Worm (Caenorhabditis elegans) whole organism, mixed stage, embryonic: ENCODE results near the gene C55C3.73.

Source experiments
- bed-3 ChIP-seq: fragments of 200-800 bp; sonication (Bioruptor generic); optimal IDR thresholded peaks from 3 replicates; lab custom pipeline; 2018; ENCODE audit warnings: mild to moderate bottlenecking, missing genetic modification characterization, moderate library complexity, missing compliant biosample characterization
- ceh-39 ChIP-seq: fragments of 150-350 bp; optimal IDR thresholded peaks from 2 replicates; lab custom pipeline; 2014; ENCODE audit warnings: missing biosample characterization, missing genetic modification characterization
- ceh-43 ChIP-seq: fragments of 200-800 bp; sonication (Bioruptor generic); optimal IDR thresholded peaks from 2 replicates; lab custom pipeline; 2018; ENCODE audit warnings: mild to moderate bottlenecking, missing genetic modification characterization, moderate library complexity, missing compliant biosample characterization
- ceh-83 ChIP-seq: fragments of 200-800 bp; sonication (Bioruptor generic); optimal IDR thresholded peaks from 2 replicates; lab custom pipeline; 2018; ENCODE audit warnings: mild to moderate bottlenecking, missing genetic modification characterization, missing compliant biosample characterization
- ces-1 ChIP-seq: fragments of 150-350 bp; optimal IDR thresholded peaks from 2 replicates; lab custom pipeline; 2014; ENCODE audit warnings: missing biosample characterization, missing genetic modification reagents, missing genetic modification characterization
- cnd-1 ChIP-seq: fragments of 200-800 bp; sonication (Bioruptor generic); optimal IDR thresholded peaks from 2 replicates; lab custom pipeline; 2018; ENCODE audit warnings: mild to moderate bottlenecking, missing genetic modification characterization, missing compliant biosample characterization
- drap-1 ChIP-seq: fragments of 200-800 bp; sonication (Bioruptor generic); optimal IDR thresholded peaks from 3 replicates; lab custom pipeline; 2018; ENCODE audit warnings: mild to moderate bottlenecking, missing genetic modification characterization, missing compliant biosample characterization
- elt-1 ChIP-seq: sonication (generic microtip); optimal IDR thresholded peaks from 2 replicates; lab custom pipeline; 2017; ENCODE audit warnings: missing genetic modification characterization, mild to moderate bottlenecking, missing compliant biosample characterization, antibody characterized with exemption, moderate library complexity, borderline replicate concordance; ENCODE audit not compliant: insufficient read depth
- flh-1 ChIP-seq: fragments of 200-800 bp; sonication (Bioruptor generic); optimal IDR thresholded peaks from 2 replicates; lab custom pipeline; 2018; ENCODE audit warnings: mild to moderate bottlenecking, missing genetic modification characterization, moderate library complexity, missing compliant biosample characterization
- ham-2 ChIP-seq: fragments of 200-800 bp; sonication (Bioruptor generic); optimal IDR thresholded peaks from 2 replicates; lab custom pipeline; 2018; ENCODE audit warnings: mild to moderate bottlenecking, missing genetic modification characterization, missing compliant biosample characterization
- hlh-1 ChIP-seq: fragments of 150-350 bp; optimal IDR thresholded peaks from 2 replicates; lab custom pipeline; 2014; ENCODE audit warnings: missing biosample characterization, missing genetic modification reagents, missing genetic modification characterization
- lin-13 ChIP-seq: fragments of 150-350 bp; optimal IDR thresholded peaks from 2 replicates; lab custom pipeline; 2014; ENCODE audit warnings: missing biosample characterization, missing genetic modification characterization
- lin-32 ChIP-seq: fragments of 200-800 bp; sonication (Bioruptor generic); optimal IDR thresholded peaks from 2 replicates; lab custom pipeline; 2018; ENCODE audit warnings: mild to moderate bottlenecking, missing genetic modification characterization, missing compliant biosample characterization
- lsy-2 ChIP-seq: fragments of 150-350 bp; optimal IDR thresholded peaks from 2 replicates; lab custom pipeline; 2014; ENCODE audit warnings: missing biosample characterization, missing genetic modification characterization
- mab-5 ChIP-seq: fragments of 150-350 bp; optimal IDR thresholded peaks from 2 replicates; lab custom pipeline; 2014; ENCODE audit warnings: missing biosample characterization, missing genetic modification characterization
- mep-1 ChIP-seq: fragments of 150-350 bp; optimal IDR thresholded peaks from 2 replicates; lab custom pipeline; 2017; ENCODE audit warnings: missing biosample characterization, missing genetic modification reagents, missing genetic modification characterization, inconsistent platforms
- mls-2 ChIP-seq: sonication (generic microtip); optimal IDR thresholded peaks from 2 replicates; lab custom pipeline; 2016; ENCODE audit warnings: mild to moderate bottlenecking, missing genetic modification characterization, moderate library complexity, missing compliant biosample characterization
- nhr-12 ChIP-seq: fragments of 150-350 bp; optimal IDR thresholded peaks from 2 replicates; lab custom pipeline; 2014; ENCODE audit warnings: missing biosample characterization, missing genetic modification characterization
- nhr-2 ChIP-seq: fragments of 150-350 bp; optimal IDR thresholded peaks from 2 replicates; lab custom pipeline; 2014; ENCODE audit warnings: missing biosample characterization, missing genetic modification characterization
- nhr-237 ChIP-seq: fragments of 150-350 bp; optimal IDR thresholded peaks from 2 replicates; lab custom pipeline; 2014; ENCODE audit warnings: missing biosample characterization, missing genetic modification characterization
- nhr-28 ChIP-seq: fragments of 150-350 bp; optimal IDR thresholded peaks from 2 replicates; lab custom pipeline; 2014; ENCODE audit warnings: missing biosample characterization, missing genetic modification characterization
- nhr-76 ChIP-seq: sonication (generic microtip); optimal IDR thresholded peaks from 2 replicates; lab custom pipeline; 2017; ENCODE audit warnings: missing biosample characterization, missing genetic modification characterization
- pha-4 ChIP-seq: fragments of 150-350 bp; optimal IDR thresholded peaks from 2 replicates; lab custom pipeline; 2018; ENCODE audit warnings: missing biosample characterization, missing genetic modification reagents, missing genetic modification characterization
- sem-2 ChIP-seq: fragments of 200-800 bp; sonication (Bioruptor generic); optimal IDR thresholded peaks from 2 replicates; lab custom pipeline; 2018; ENCODE audit warnings: mild to moderate bottlenecking, missing genetic modification characterization, missing compliant biosample characterization
- snpc-4 ChIP-seq: fragments of 150-350 bp; optimal IDR thresholded peaks from 2 replicates; lab custom pipeline; 2014; ENCODE audit warnings: missing biosample characterization, missing genetic modification characterization
- sptf-1 ChIP-seq: sonication (generic microtip); optimal IDR thresholded peaks from 2 replicates; lab custom pipeline; 2017; ENCODE audit warnings: mild to moderate bottlenecking, missing genetic modification characterization, moderate library complexity, missing compliant biosample characterization
- tbx-8 ChIP-seq: fragments of 200-800 bp; sonication (Bioruptor generic); optimal IDR thresholded peaks from 2 replicates; lab custom pipeline; 2018; ENCODE audit warnings: mild to moderate bottlenecking, missing genetic modification characterization, moderate library complexity, missing compliant biosample characterization
- unc-120 ChIP-seq: sonication (generic microtip); optimal IDR thresholded peaks from 2 replicates; lab custom pipeline; 2017; ENCODE audit warnings: missing genetic modification characterization, missing compliant biosample characterization; ENCODE audit not compliant: poor library complexity, severe bottlenecking
- unc-39 ChIP-seq: fragments of 150-350 bp; optimal IDR thresholded peaks from 2 replicates; lab custom pipeline; 2014; ENCODE audit warnings: missing biosample characterization, missing genetic modification characterization
- unc-62 ChIP-seq: fragments of 150-350 bp; optimal IDR thresholded peaks from 2 replicates; lab custom pipeline; 2014; ENCODE audit warnings: missing biosample characterization, missing genetic modification reagents, missing genetic modification characterization
- zip-8 ChIP-seq: fragments of 150-350 bp; optimal IDR thresholded peaks from 2 replicates; lab custom pipeline; 2014; ENCODE audit warnings: missing biosample characterization, missing genetic modification characterization
- ztf-11 ChIP-seq: fragments of 150-350 bp; optimal IDR thresholded peaks from 2 replicates; lab custom pipeline; 2014; ENCODE audit warnings: missing biosample characterization, missing genetic modification characterization

C55C3.73 gene

ce11 chrIV:5703443-5703842 is at the start of gene C55C3.73, which contains the start of gene perm-5:
Gene C55C3.73 (minus strand): TSS chrIV:5703451.
Gene perm-5 (minus strand): TSS chrIV:5703468.
- TF ChIP-seq nhr-12: no peak
- TF ChIP-seq nhr-237 (tag; lab: Kevin White, UChicago): no peak
- TF ChIP-seq snpc-4 (tag; lab: Kevin White, UChicago): no peak
- TF ChIP-seq sem-2: no peak
- TF ChIP-seq lin-13 (tag; lab: Kevin White, UChicago): no peak
- no peak for TF ChIP-seq mls-2 (tag; lab: Kevin White, UChicago)
- no peak for TF ChIP-seq unc-62
- TF ChIP-seq unc-39 (tag; lab: Kevin White, UChicago): no peak
- TF ChIP-seq tbx-8: no peak
- no peak for TF ChIP-seq zip-8 (tag; lab: Kevin White, UChicago)
- no peak for TF ChIP-seq ceh-39 (tag; lab: Kevin White, UChicago)
- TF ChIP-seq lin-32: no peak
- no peak for TF ChIP-seq ham-2 (GFP tag; lab: Kevin White, UChicago)
- no peak for TF ChIP-seq flh-1
- TF ChIP-seq nhr-76 (tag; lab: Kevin White, UChicago): no peak
- no peak for TF ChIP-seq unc-120 (tag; lab: Kevin White, UChicago)
- no peak for TF ChIP-seq nhr-2 (tag; lab: Kevin White, UChicago)
- TF ChIP-seq ces-1 (GFP tag; lab: Kevin White, UChicago): no peak
- no peak for TF ChIP-seq sptf-1 (tag; lab: Kevin White, UChicago)
- no peak for TF ChIP-seq drap-1

- TF ChIP-seq ces-1 (GFP tag; lab: Kevin White, UChicago) (no peak), ceh-83 (no peak), nhr-237 (tag; lab: Kevin White, UChicago) (no peak), bed-3 (no peak), lsy-2 (tag; lab: Kevin White, UChicago) (no peak), ceh-39 (tag; lab: Kevin White, UChicago) (no peak), ceh-43 (GFP tag; lab: Kevin White, UChicago) (no peak), cnd-1 (tag; lab: Kevin White, UChicago) (no peak), nhr-28 (tag; lab: Kevin White, UChicago) (no peak), zip-8 (tag; lab: Kevin White, UChicago) (no peak), elt-1 (tag; lab: Kevin White, UChicago) (no peak), tbx-8 (no peak), mab-5 (no peak), mls-2 (tag; lab: Kevin White, UChicago) (no peak), unc-62 (no peak), drap-1 (no peak), lin-32 (no peak)
Observed at ce11 chrIV:5752704-5753103, 49.5 kb upstream of the C55C3.73 start.

- TF ChIP-seq lin-13 (tag; lab: Kevin White, UChicago): no peak
- TF ChIP-seq ceh-39 (tag; lab: Kevin White, UChicago): no peak
- no peak for TF ChIP-seq ceh-43 (GFP tag; lab: Kevin White, UChicago)
- TF ChIP-seq unc-62: no peak
- TF ChIP-seq nhr-2 (tag; lab: Kevin White, UChicago): no peak
- no peak for TF ChIP-seq ceh-83
- TF ChIP-seq cnd-1 (tag; lab: Kevin White, UChicago): no peak
- no peak for TF ChIP-seq unc-39 (tag; lab: Kevin White, UChicago)
- TF ChIP-seq flh-1: no peak
- TF ChIP-seq nhr-237 (tag; lab: Kevin White, UChicago): no peak
- TF ChIP-seq ham-2 (GFP tag; lab: Kevin White, UChicago): no peak
- TF ChIP-seq hlh-1 (tag; lab: Kevin White, UChicago): no peak
- no peak for TF ChIP-seq mls-2 (tag; lab: Kevin White, UChicago)
- TF ChIP-seq lin-32: no peak
- TF ChIP-seq drap-1: no peak
- TF ChIP-seq nhr-76 (tag; lab: Kevin White, UChicago): no peak
- TF ChIP-seq nhr-12: no peak
- TF ChIP-seq ces-1 (GFP tag; lab: Kevin White, UChicago): no peak
- no peak for TF ChIP-seq mab-5
Observed at ce11 chrIV:5751997-5752396, 48.7 kb upstream of the C55C3.73 start.

DNA sequence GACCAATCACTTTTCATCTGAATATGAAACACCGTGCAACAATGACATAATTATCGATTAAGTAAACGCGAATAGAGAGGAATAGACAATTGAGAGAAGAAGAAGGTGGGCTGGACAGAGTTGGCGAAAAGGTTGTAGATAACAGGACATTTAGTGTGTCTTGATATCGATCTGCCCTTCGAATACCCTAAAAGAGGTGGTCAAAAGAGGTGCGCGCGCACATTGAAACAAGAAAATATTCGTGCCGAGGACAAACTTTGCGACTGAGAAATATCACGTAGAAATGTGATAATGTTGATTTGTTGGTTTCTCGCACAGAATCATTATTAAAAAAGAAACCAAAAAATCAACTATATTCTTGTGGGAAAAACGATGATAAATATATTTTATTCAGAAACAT is 46.6 kb upstream of the C55C3.73 start:
- no peak for TF ChIP-seq lin-32
- TF ChIP-seq mab-5: no peak
- TF ChIP-seq nhr-237 (tag; lab: Kevin White, UChicago): no peak
- TF ChIP-seq ztf-11: no peak
- TF ChIP-seq mep-1 (tag; lab: Kevin White, UChicago): no peak
- no peak for TF ChIP-seq ceh-83
- no peak for TF ChIP-seq unc-120 (tag; lab: Kevin White, UChicago)
- no peak for TF ChIP-seq lsy-2 (tag; lab: Kevin White, UChicago)
- no peak for TF ChIP-seq ham-2 (GFP tag; lab: Kevin White, UChicago)
- no peak for TF ChIP-seq hlh-1 (tag; lab: Kevin White, UChicago)
- no peak for TF ChIP-seq nhr-12
- no peak for TF ChIP-seq nhr-28 (tag; lab: Kevin White, UChicago)
- no peak for TF ChIP-seq bed-3
- no peak for TF ChIP-seq ceh-43 (GFP tag; lab: Kevin White, UChicago)
- TF ChIP-seq mls-2 (tag; lab: Kevin White, UChicago): no peak
- TF ChIP-seq pha-4 (tag; lab: Kevin White, UChicago): no peak
- no peak for TF ChIP-seq ceh-39 (tag; lab: Kevin White, UChicago)
